Fruit fly (Drosophila melanogaster) whole organism, embryonic: ENCODE measurements around the gene Hph.

Source experiments
- Bgb ChIP-seq: fragments of 200-800 bp; sonication (Bioruptor generic); IDR thresholded peaks from 2 replicates; pipeline ENCODE4 v1.3.6; 2022; ENCODE audit warnings: missing biosample characterization, missing genetic modification characterization; ENCODE audit not compliant: partially characterized antibody
- CG13424 ChIP-seq: fragments of 200-800 bp; sonication (Bioruptor generic); optimal IDR thresholded peaks from 2 replicates; lab custom pipeline; 2019; ENCODE audit warnings: missing biosample characterization, mild to moderate bottlenecking, missing genetic modification characterization, moderate library complexity
- CG14965 ChIP-seq: fragments of 200-800 bp; sonication (Bioruptor generic); optimal IDR thresholded peaks from 2 replicates; lab custom pipeline; 2016; ENCODE audit warnings: missing biosample characterization, missing genetic modification characterization, borderline replicate concordance
- CG4282 ChIP-seq: fragments of 200-800 bp; sonication (Bioruptor generic); optimal IDR thresholded peaks from 2 replicates; lab custom pipeline; 2016; ENCODE audit warnings: missing biosample characterization, missing genetic modification characterization
- CG8924 ChIP-seq: fragments of 200-800 bp; optimal IDR thresholded peaks from 3 replicates; lab custom pipeline; 2019; ENCODE audit warnings: missing biosample characterization, mild to moderate bottlenecking, missing genetic modification characterization, moderate library complexity
- Hsf ChIP-seq: fragments of 200-800 bp; sonication (Bioruptor generic); optimal IDR thresholded peaks from 3 replicates; lab custom pipeline; 2016; ENCODE audit warnings: missing biosample characterization, missing genetic modification characterization
- Neu2 ChIP-seq: fragments of 200-800 bp; sonication (Bioruptor generic); optimal IDR thresholded peaks from 3 replicates; lab custom pipeline; 2016; ENCODE audit warnings: missing biosample characterization, missing genetic modification characterization, borderline replicate concordance
- NfI ChIP-seq: fragments of 200-800 bp; sonication (Bioruptor generic); optimal IDR thresholded peaks from 3 replicates; lab custom pipeline; 2018; ENCODE audit warnings: missing biosample characterization, mild to moderate bottlenecking, missing genetic modification characterization, moderate library complexity
- pum ChIP-seq: fragments of 200-800 bp; sonication (Bioruptor generic); optimal IDR thresholded peaks from 2 replicates; lab custom pipeline; 2016; ENCODE audit warnings: missing biosample characterization, missing genetic modification characterization

- TF ChIP-seq CG4282 (GFP tag; lab: Kevin White, UChicago) (no peak), pum (GFP tag; lab: Kevin White, UChicago) (no peak), Bgb (GFP tag; lab: Robert Waterston, UW) (no peak), Hsf (no peak), CG14965 (GFP tag; lab: Kevin White, UChicago) (no peak), Neu2 (GFP tag; lab: Kevin White, UChicago) (no peak), CG13424 (tag; lab: Kevin White, UChicago) (no peak), CG8924 (tag; lab: Kevin White, UChicago) (no peak), NfI (GFP tag; lab: Kevin White, UChicago) (no peak)
Measured at dm6 chr3R:5237215-5237614, 19.6 kb upstream of the Hph start, which contains the start of gene rtp.
